Worm (Caenorhabditis elegans) whole organism, young adult: ENCODE results near the gene phyh-1.

Experiments
- D2030.7 ChIP-seq: fragments of 200-800 bp; sonication (Bioruptor generic); IDR thresholded peaks from 2 replicates; pipeline ENCODE4 v1.3.6; 2022; ENCODE audit warnings: missing genetic modification reagents, missing genetic modification characterization, missing compliant biosample characterization
- bed-2 ChIP-seq: fragments of 200-800 bp; sonication (Bioruptor generic); IDR thresholded peaks from 2 replicates; pipeline ENCODE4 v1.3.6; 2022; ENCODE audit warnings: missing genetic modification reagents, missing genetic modification characterization, missing compliant biosample characterization
- ceh-27 ChIP-seq: fragments of 200-800 bp; sonication (Bioruptor generic); optimal IDR thresholded peaks from 2 replicates; lab custom pipeline; 2018; ENCODE audit warnings: mild to moderate bottlenecking, missing genetic modification characterization, moderate library complexity, missing compliant biosample characterization
- ceh-91 ChIP-seq: fragments of 200-800 bp; sonication (Bioruptor generic); IDR thresholded peaks from 2 replicates; pipeline ENCODE4 v1.3.6; 2022; ENCODE audit warnings: missing genetic modification reagents, missing genetic modification characterization, missing compliant biosample characterization
- madf-10 ChIP-seq: sonication (generic microtip); optimal IDR thresholded peaks from 2 replicates; lab custom pipeline; 2016; ENCODE audit warnings: mild to moderate bottlenecking, missing genetic modification characterization, missing compliant biosample characterization
- nfya-2 ChIP-seq: fragments of 200-800 bp; sonication (Bioruptor generic); IDR thresholded peaks from 2 replicates; pipeline ENCODE4 v1.3.6; 2022; ENCODE audit warnings: missing genetic modification reagents, missing genetic modification characterization, missing compliant biosample characterization
- rcor-1 ChIP-seq: fragments of 200-800 bp; sonication (Bioruptor generic); IDR thresholded peaks from 2 replicates; pipeline ENCODE4 v1.3.6; 2022; ENCODE audit warnings: missing genetic modification reagents, missing genetic modification characterization, missing compliant biosample characterization
- unc-62 ChIP-seq: fragments of 150-350 bp; optimal IDR thresholded peaks from 2 replicates; lab custom pipeline; 2014; ENCODE audit warnings: missing biosample characterization, missing genetic modification reagents, missing genetic modification characterization
- zim-3 ChIP-seq: sonication (generic microtip); optimal IDR thresholded peaks from 2 replicates; lab custom pipeline; 2017; ENCODE audit warnings: mild to moderate bottlenecking, missing genetic modification characterization, moderate library complexity, missing compliant biosample characterization

ce11 chrIV:17223474-17223873, 35.7 kb downstream of the phyh-1 start, which contains the start of gene Y116A8B.4:
- TF ChIP-seq nfya-2 (no peak), bed-2 (GFP tag; lab: Robert Waterston, UW) (no peak), madf-10 (no peak), rcor-1 (GFP tag; lab: Robert Waterston, UW) (no peak), D2030.7 (GFP tag; lab: Robert Waterston, UW) (no peak), unc-62 (no peak), zim-3 (tag; lab: Kevin White, UChicago) (no peak), ceh-27 (GFP tag; lab: Kevin White, UChicago) (no peak), ceh-91 (no peak)
